Fruit fly (Drosophila melanogaster) whole organism, larva: ENCODE measurements around the gene Cpr11B.
A peak's percentile ranks its signal among the peaks of the same experiment; 100 is the strongest.

ENCODE experiments used
- noc ChIP-seq: fragments of 200-800 bp; sonication (Bioruptor generic); optimal IDR thresholded peaks from 3 replicates; lab custom pipeline; 2019; ENCODE audit warnings: missing biosample characterization, mild to moderate bottlenecking, missing genetic modification characterization, moderate library complexity

Cpr11B gene

dm6 chrX:12552824-12553223 is at the start of gene Cpr11B:
Gene Cpr11B, plus strand, starts transcription at chrX:12553124.
- TF ChIP-seq noc (tag; lab: Kevin White, UChicago): no peak

DNA sequence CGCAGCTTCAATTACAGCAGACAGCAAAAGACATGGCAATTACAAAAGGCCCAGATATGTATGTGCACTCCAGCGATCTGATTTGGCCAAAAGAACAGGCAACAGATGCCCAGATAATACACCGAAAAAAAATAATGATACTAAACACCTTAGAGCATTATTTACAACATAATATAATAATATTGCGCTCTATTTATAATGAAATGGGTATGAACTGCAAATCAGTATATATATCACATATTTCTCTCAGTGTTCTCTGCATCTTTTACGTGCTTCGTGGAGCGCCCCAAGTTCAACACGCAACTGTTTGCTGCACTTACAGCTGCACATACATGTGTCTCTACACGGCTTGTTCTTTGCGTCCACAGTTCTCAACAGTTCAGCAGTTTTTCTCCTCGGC is 45.3 kb upstream of the Cpr11B start:
- TF ChIP-seq noc (tag; lab: Kevin White, UChicago): no peak

- peak; percentile 84 for TF ChIP-seq noc (tag; lab: Kevin White, UChicago)
Observed at dm6 chrX:12510750-12511649, 41.9 kb upstream of the Cpr11B start.

- no peak for TF ChIP-seq noc (tag; lab: Kevin White, UChicago)
Observed at dm6 chrX:12533560-12533959, 19.4 kb upstream of the Cpr11B start.

DNA sequence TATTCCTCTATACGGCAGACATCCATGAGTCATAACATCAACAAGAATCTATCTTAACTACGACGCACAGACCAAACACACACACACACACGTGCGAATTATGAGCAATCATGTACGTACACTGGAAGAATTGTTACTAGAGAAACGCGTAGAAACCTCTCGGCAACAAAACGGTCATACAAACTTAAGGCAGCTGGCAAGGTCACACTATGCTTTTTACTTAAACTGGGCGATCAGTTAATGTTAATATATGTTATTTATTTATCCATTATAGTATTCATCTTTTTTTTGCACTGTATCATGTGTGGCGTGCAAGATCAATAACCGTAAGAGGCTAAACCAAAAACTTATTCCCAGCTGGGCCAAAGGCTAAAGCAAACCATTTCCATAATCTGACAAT is 13.7 kb upstream of the Cpr11B start:
- TF ChIP-seq noc (tag; lab: Kevin White, UChicago): no peak

DNA sequence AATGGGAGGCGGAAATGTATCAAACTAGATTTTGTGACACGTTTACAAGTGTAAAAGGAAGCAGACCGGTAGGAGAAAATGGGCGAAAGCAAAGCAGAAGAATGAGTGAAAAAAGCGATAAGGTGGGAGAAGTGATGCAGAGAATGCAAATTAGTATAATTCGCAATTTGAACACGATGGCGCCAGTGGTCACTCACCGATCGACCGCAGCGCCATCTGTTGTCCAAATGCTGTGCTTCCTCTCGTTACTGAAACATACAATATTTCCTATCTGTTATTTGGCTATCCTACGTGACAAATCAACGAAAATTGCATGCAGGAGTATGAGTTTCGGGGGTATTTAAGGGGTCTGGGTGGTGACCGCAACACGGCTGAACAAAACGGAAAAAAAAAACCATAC is 12.2 kb upstream of the Cpr11B start:
- TF ChIP-seq noc (tag; lab: Kevin White, UChicago): no peak

DNA sequence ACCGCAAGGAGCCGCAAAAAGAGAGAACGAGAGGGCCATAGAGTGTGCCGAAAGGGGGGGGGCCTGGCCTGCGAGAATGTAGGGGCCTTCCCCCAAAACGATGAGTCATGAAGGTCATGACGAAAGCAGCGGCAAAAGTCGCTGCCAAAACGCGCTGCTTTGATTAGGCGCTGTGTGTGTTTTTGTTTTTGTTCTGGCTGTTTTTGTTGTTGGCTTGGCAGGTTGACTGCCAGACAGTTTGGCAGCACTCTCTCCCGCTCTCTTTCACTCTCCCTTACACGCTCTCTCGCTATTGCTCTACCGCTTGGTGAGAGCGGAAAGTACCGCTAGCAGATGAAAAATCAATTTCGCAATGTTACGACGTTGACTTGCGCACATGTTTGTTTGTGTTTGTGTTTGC is 6.8 kb upstream of the Cpr11B start:
- no peak for TF ChIP-seq noc (tag; lab: Kevin White, UChicago)

- TF ChIP-seq noc (tag; lab: Kevin White, UChicago): no peak
Observed at dm6 chrX:12546857-12547606, 5.9 kb upstream of the Cpr11B start.

dm6 chrX:12547657-12548056 is 5.3 kb upstream of the Cpr11B start:
- no peak for TF ChIP-seq noc (tag; lab: Kevin White, UChicago)

dm6 chrX:12567663-12568062 is 14.7 kb downstream of the Cpr11B start:
- TF ChIP-seq noc (tag; lab: Kevin White, UChicago): peak; percentile 52

dm6 chrX:12568292-12568923 is 15.5 kb downstream of the Cpr11B start, which contains the start of gene hwt:
Gene hwt, minus strand, starts transcription at chrX:12568452.
- TF ChIP-seq noc (tag; lab: Kevin White, UChicago): no peak

- TF ChIP-seq noc (tag; lab: Kevin White, UChicago): peak; percentile 17
Observed at dm6 chrX:12574666-12575202, 21.8 kb downstream of the Cpr11B start.

DNA sequence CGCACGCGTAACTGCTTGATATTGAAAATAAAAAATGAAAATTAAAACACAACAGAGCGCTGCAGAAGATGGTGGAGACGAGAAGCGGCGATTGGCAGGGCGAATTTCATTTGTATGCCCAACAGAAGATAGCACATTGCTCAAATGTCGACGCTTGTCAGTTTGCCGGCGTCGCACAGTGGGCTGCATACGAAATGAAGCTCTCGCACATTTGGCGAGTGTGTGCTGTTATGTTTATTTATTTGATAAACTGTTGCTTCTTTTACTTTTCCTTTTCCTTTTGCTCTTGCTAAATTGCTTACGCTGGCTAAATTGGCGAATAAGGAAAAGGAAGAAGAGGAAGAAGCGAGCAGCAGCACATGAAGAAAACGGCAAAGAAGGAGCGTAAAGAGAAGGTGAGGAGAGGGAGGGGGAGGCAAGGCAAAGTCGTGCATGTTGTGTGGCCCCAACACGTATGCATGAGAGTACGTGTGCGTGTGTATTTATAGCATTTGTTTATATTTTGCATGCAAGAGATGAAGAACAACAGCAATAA is 22.4 kb downstream of the Cpr11B start:
- no peak for TF ChIP-seq noc (tag; lab: Kevin White, UChicago)

DNA sequence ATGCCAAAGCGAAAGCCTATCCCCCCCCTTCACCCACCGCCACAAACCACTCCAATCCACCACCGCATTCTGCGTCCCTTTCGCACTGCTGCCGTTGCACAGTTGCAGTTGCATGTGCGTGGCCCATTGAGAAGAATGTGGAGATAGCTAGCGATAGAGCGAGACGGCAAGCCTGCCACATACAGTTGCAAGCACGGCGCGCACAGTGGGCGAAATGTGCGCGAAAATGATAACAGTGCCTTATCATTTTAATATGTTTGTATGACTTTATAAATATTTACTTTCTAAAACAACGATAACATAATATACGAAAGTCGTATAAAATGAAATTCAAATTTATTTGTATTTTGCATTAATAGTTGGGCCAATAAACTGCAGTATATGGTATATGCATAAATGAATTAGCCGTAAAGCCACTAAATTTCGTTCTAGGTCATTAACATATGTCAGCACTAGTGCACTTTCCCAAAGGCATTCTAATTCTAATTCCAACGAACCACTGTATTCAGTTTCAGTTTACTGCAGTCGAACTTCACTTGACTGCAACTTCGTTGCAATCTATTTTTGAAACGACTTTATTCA is 23.0 kb downstream of the Cpr11B start:
- no peak for TF ChIP-seq noc (tag; lab: Kevin White, UChicago)

DNA sequence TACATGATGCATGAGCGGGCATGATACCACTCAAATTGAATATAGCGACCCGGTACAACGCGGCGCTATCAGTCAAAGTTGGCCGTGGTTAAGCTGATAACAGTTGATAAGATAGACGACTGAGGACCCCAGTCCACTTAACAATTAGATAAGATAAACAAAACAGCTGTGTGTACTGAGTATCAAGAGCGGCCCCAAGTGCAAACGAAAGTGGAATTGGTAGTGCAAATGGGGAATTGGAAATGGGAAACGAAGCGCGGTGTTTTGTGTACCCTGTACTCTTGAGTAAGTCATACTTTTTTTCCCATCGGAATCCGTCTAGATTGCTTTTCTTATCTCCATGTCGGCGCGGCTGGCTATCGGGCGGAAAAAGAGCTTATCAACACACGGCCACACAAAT is 24.8 kb downstream of the Cpr11B start:
- TF ChIP-seq noc (tag; lab: Kevin White, UChicago): no peak
